Fruit fly (Drosophila melanogaster) whole organism, pupa: ENCODE measurements around the gene CG15317.

Source experiments
- CG10348 ChIP-seq: fragments of 200-800 bp; sonication (Bioruptor generic); IDR thresholded peaks from 2 replicates; pipeline ENCODE4 v1.3.6; 2022; ENCODE audit warnings: missing biosample characterization, missing genetic modification characterization
- CG12605 ChIP-seq: fragments of 200-800 bp; sonication (Bioruptor generic); IDR thresholded peaks from 2 replicates; pipeline ENCODE4 v1.3.6; 2022; ENCODE audit warnings: missing biosample characterization, missing genetic modification characterization
- CG13204 ChIP-seq: fragments of 200-800 bp; sonication (Bioruptor generic); optimal IDR thresholded peaks from 2 replicates; lab custom pipeline; 2018; ENCODE audit warnings: missing biosample characterization, mild to moderate bottlenecking, missing genetic modification characterization, moderate library complexity
- CG15710 ChIP-seq: fragments of 200-800 bp; sonication (Bioruptor generic); optimal IDR thresholded peaks from 2 replicates; lab custom pipeline; 2018; ENCODE audit warnings: missing biosample characterization, mild to moderate bottlenecking, missing genetic modification characterization, moderate library complexity
- CG17806 ChIP-seq: fragments of 200-800 bp; sonication (Bioruptor generic); optimal IDR thresholded peaks from 2 replicates; lab custom pipeline; 2018; ENCODE audit warnings: missing biosample characterization, mild to moderate bottlenecking, missing genetic modification characterization, moderate library complexity
- CG32121 ChIP-seq: fragments of 200-800 bp; sonication (Bioruptor generic); IDR thresholded peaks from 2 replicates; pipeline ENCODE4 v1.3.6; 2022; ENCODE audit warnings: missing biosample characterization, missing genetic modification characterization
- CG8159 ChIP-seq: fragments of 200-800 bp; sonication (Bioruptor generic); optimal IDR thresholded peaks from 3 replicates; lab custom pipeline; 2018; ENCODE audit warnings: missing biosample characterization, mild to moderate bottlenecking, missing genetic modification characterization, moderate library complexity
- CG8301 ChIP-seq: fragments of 200-800 bp; sonication (Bioruptor generic); optimal IDR thresholded peaks from 2 replicates; lab custom pipeline; 2018; ENCODE audit warnings: missing biosample characterization, mild to moderate bottlenecking, missing genetic modification characterization
- CG9948 ChIP-seq: fragments of 200-800 bp; sonication (Bioruptor generic); optimal IDR thresholded peaks from 2 replicates; lab custom pipeline; 2018; ENCODE audit warnings: missing biosample characterization, mild to moderate bottlenecking, missing genetic modification characterization, moderate library complexity
- Pif1A ChIP-seq: fragments of 200-800 bp; sonication (Bioruptor generic); optimal IDR thresholded peaks from 3 replicates; lab custom pipeline; 2016; ENCODE audit warnings: missing biosample characterization, missing genetic modification characterization
- Snoo ChIP-seq: fragments of 200-800 bp; sonication (Bioruptor generic); optimal IDR thresholded peaks from 3 replicates; lab custom pipeline; 2017; ENCODE audit warnings: missing biosample characterization, mild to moderate bottlenecking, missing genetic modification characterization, inconsistent platforms
- fd96Ca ChIP-seq: fragments of 200-800 bp; sonication (Bioruptor generic); IDR thresholded peaks from 3 replicates; pipeline ENCODE4 v1.3.6; 2022; ENCODE audit warnings: missing biosample characterization, missing genetic modification characterization
- gl ChIP-seq: fragments of 200-800 bp; sonication (Bioruptor generic); optimal IDR thresholded peaks from 2 replicates; lab custom pipeline; 2018; ENCODE audit warnings: missing biosample characterization, mild to moderate bottlenecking, missing genetic modification characterization
- rn ChIP-seq: fragments of 200-800 bp; sonication (Bioruptor generic); IDR thresholded peaks from 2 replicates; pipeline ENCODE4 v1.3.6; 2022; ENCODE audit warnings: missing biosample characterization, missing genetic modification characterization

DNA sequence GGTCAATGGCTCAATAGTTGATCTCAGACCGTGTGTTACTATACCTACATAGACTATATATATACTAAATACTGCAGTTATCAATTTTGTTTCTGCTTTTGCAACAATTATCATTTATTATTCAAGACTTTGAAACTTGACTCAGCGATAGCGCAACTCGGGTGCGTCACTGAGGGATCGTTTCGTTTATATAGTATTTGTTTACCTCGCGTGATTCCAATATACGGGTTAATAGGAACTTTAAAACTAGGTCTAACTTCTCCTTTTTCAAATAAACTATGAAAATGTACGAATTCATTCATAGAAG lies 20.9 kb upstream of the CG15317 start:
- no peak for TF ChIP-seq CG12605 (GFP tag; lab: Robert Waterston, UW)
- TF ChIP-seq CG32121 (GFP tag; lab: Robert Waterston, UW): no peak
- TF ChIP-seq Pif1A (GFP tag; lab: Kevin White, UChicago): no peak
- TF ChIP-seq fd96Ca: no peak
- TF ChIP-seq CG13204 (GFP tag; lab: Kevin White, UChicago): no peak
- TF ChIP-seq CG9948 (tag; lab: Kevin White, UChicago): no peak
- no peak for TF ChIP-seq CG8301 (tag; lab: Kevin White, UChicago)
- TF ChIP-seq rn: no peak
- no peak for TF ChIP-seq gl
- no peak for TF ChIP-seq CG15710 (tag; lab: Kevin White, UChicago)
- no peak for TF ChIP-seq CG17806 (tag; lab: Kevin White, UChicago)
- no peak for TF ChIP-seq Snoo (tag; lab: Kevin White, UChicago)
- TF ChIP-seq CG8159 (tag; lab: Kevin White, UChicago): no peak
- no peak for TF ChIP-seq CG10348 (GFP tag; lab: Robert Waterston, UW)
